Fruit fly (Drosophila melanogaster) whole organism, embryonic: ENCODE results near the gene CG5062.

Experiments used
- CG11398 ChIP-seq: fragments of 200-800 bp; sonication (Bioruptor generic); optimal IDR thresholded peaks from 2 replicates; lab custom pipeline; 2016; ENCODE audit warnings: missing biosample characterization, missing genetic modification characterization
- CG11695 ChIP-seq: fragments of 200-800 bp; sonication (Bioruptor generic); IDR thresholded peaks from 3 replicates; pipeline ENCODE4 v1.3.6; 2022; ENCODE audit warnings: missing biosample characterization, missing genetic modification characterization
- CG11696 ChIP-seq: fragments of 200-800 bp; sonication (Bioruptor generic); IDR thresholded peaks from 2 replicates; pipeline ENCODE4 v1.3.6; 2022; ENCODE audit warnings: missing biosample characterization, missing genetic modification characterization
- CG1233 ChIP-seq: fragments of 200-800 bp; sonication (Bioruptor generic); optimal IDR thresholded peaks from 4 replicates; lab custom pipeline; 2018; ENCODE audit warnings: missing biosample characterization, mild to moderate bottlenecking, missing genetic modification characterization
- CG12769 ChIP-seq: fragments of 200-800 bp; sonication (Bioruptor generic); optimal IDR thresholded peaks from 2 replicates; lab custom pipeline; 2019; ENCODE audit warnings: missing biosample characterization, mild to moderate bottlenecking, missing genetic modification characterization, moderate library complexity
- CG13123 ChIP-seq: fragments of 200-800 bp; sonication (Bioruptor generic); optimal IDR thresholded peaks from 2 replicates; lab custom pipeline; 2016; ENCODE audit warnings: missing biosample characterization, missing genetic modification characterization
- CG13287 ChIP-seq: fragments of 200-800 bp; sonication (Bioruptor generic); IDR thresholded peaks from 2 replicates; pipeline ENCODE4 v1.3.6; 2022; ENCODE audit warnings: missing biosample characterization, missing genetic modification characterization; ENCODE audit not compliant: partially characterized antibody
- CG18619 ChIP-seq: fragments of 200-800 bp; sonication (Bioruptor generic); optimal IDR thresholded peaks from 3 replicates; lab custom pipeline; 2017; ENCODE audit warnings: missing biosample characterization, mild to moderate bottlenecking, missing genetic modification characterization
- CG2678 ChIP-seq: fragments of 200-800 bp; sonication (Bioruptor generic); optimal IDR thresholded peaks from 3 replicates; lab custom pipeline; 2019; ENCODE audit warnings: missing biosample characterization, mild to moderate bottlenecking, missing genetic modification characterization, moderate library complexity
- CG2712 ChIP-seq: fragments of 200-800 bp; optimal IDR thresholded peaks from 3 replicates; lab custom pipeline; 2019; ENCODE audit warnings: missing biosample characterization, mild to moderate bottlenecking, missing genetic modification characterization, moderate library complexity
- CG3065 ChIP-seq: fragments of 200-800 bp; sonication (Bioruptor generic); optimal IDR thresholded peaks from 2 replicates; lab custom pipeline; 2016; ENCODE audit warnings: missing biosample characterization, missing genetic modification characterization
- CG6654 ChIP-seq: fragments of 200-800 bp; sonication (Bioruptor generic); optimal IDR thresholded peaks from 2 replicates; lab custom pipeline; 2017; ENCODE audit warnings: missing biosample characterization, mild to moderate bottlenecking, missing genetic modification characterization
- CG6689 ChIP-seq: fragments of 200-800 bp; sonication (Bioruptor generic); IDR thresholded peaks from 2 replicates; pipeline ENCODE4 v1.3.6; 2022; ENCODE audit warnings: missing biosample characterization, missing genetic modification characterization
- CG7839 ChIP-seq: fragments of 200-800 bp; sonication (Bioruptor generic); optimal IDR thresholded peaks from 3 replicates; lab custom pipeline; 2018; ENCODE audit warnings: missing biosample characterization, mild to moderate bottlenecking, missing genetic modification characterization, moderate library complexity
- CG8765 ChIP-seq: fragments of 200-800 bp; sonication (Bioruptor generic); IDR thresholded peaks from 2 replicates; pipeline ENCODE4 v1.3.6; 2022; ENCODE audit warnings: missing biosample characterization, missing genetic modification characterization
- CG9727 ChIP-seq: fragments of 200-800 bp; sonication (Bioruptor generic); optimal IDR thresholded peaks from 3 replicates; lab custom pipeline; 2017; ENCODE audit warnings: missing biosample characterization, mild to moderate bottlenecking, missing genetic modification characterization
- CG9817 ChIP-seq: fragments of 200-800 bp; sonication (Bioruptor generic); optimal IDR thresholded peaks from 2 replicates; lab custom pipeline; 2018; ENCODE audit warnings: missing biosample characterization, mild to moderate bottlenecking, missing genetic modification characterization, moderate library complexity
- CG9932 ChIP-seq: fragments of 200-800 bp; sonication (Bioruptor generic); IDR thresholded peaks from 2 replicates; pipeline ENCODE4 v1.3.6; 2022; ENCODE audit warnings: missing biosample characterization, missing genetic modification characterization
- Chrac-16 ChIP-seq: fragments of 200-800 bp; sonication (Bioruptor generic); optimal IDR thresholded peaks from 3 replicates; lab custom pipeline; 2016; ENCODE audit warnings: missing biosample characterization, missing genetic modification characterization
- Drgx ChIP-seq: fragments of 200-800 bp; sonication (Bioruptor generic); IDR thresholded peaks from 2 replicates; pipeline ENCODE4 v1.3.6; 2022; ENCODE audit warnings: missing biosample characterization, missing genetic modification characterization
- Gug ChIP-seq: fragments of 200-800 bp; sonication (Bioruptor generic); IDR thresholded peaks from 4 replicates; pipeline ENCODE4 v1.3.6; 2022; ENCODE audit warnings: missing biosample characterization, missing genetic modification characterization
- H2.0 ChIP-seq: fragments of 200-800 bp; sonication (Bioruptor generic); IDR thresholded peaks from 2 replicates; pipeline ENCODE4 v1.3.6; 2022; ENCODE audit warnings: missing biosample characterization, missing genetic modification characterization
- HHEX ChIP-seq: fragments of 200-800 bp; sonication (Bioruptor generic); optimal IDR thresholded peaks from 3 replicates; lab custom pipeline; 2017; ENCODE audit warnings: missing biosample characterization, mild to moderate bottlenecking, missing genetic modification characterization, missing genetic modification reagents
- HmgD ChIP-seq: fragments of 200-800 bp; sonication (Bioruptor generic); optimal IDR thresholded peaks from 3 replicates; lab custom pipeline; 2016; ENCODE audit warnings: missing biosample characterization, missing genetic modification characterization
- Lim3 ChIP-seq: fragments of 200-800 bp; sonication (Bioruptor generic); IDR thresholded peaks from 2 replicates; pipeline ENCODE4 v1.3.6; 2022; ENCODE audit warnings: missing biosample characterization, missing genetic modification characterization
- NFAT ChIP-seq: fragments of 200-800 bp; sonication (Bioruptor generic); IDR thresholded peaks from 2 replicates; pipeline ENCODE4 v1.3.6; 2022; ENCODE audit warnings: missing biosample characterization, missing genetic modification characterization
- NfI ChIP-seq: fragments of 200-800 bp; sonication (Bioruptor generic); optimal IDR thresholded peaks from 3 replicates; lab custom pipeline; 2018; ENCODE audit warnings: missing biosample characterization, mild to moderate bottlenecking, missing genetic modification characterization, moderate library complexity
- Ptx1 ChIP-seq: fragments of 200-800 bp; sonication (Bioruptor generic); IDR thresholded peaks from 2 replicates; pipeline ENCODE4 v1.3.6; 2022; ENCODE audit warnings: missing biosample characterization, missing genetic modification characterization
- ac ChIP-seq: fragments of 200-800 bp; sonication (Bioruptor generic); optimal IDR thresholded peaks from 3 replicates; lab custom pipeline; 2017; ENCODE audit warnings: missing biosample characterization, mild to moderate bottlenecking, missing genetic modification characterization
- al ChIP-seq: fragments of 200-800 bp; sonication (Bioruptor generic); IDR thresholded peaks from 2 replicates; pipeline ENCODE4 v1.3.6; 2022; ENCODE audit warnings: missing biosample characterization, missing genetic modification characterization
- bcd ChIP-seq: fragments of 200-800 bp; sonication (Bioruptor generic); optimal IDR thresholded peaks from 2 replicates; lab custom pipeline; 2017; ENCODE audit warnings: missing biosample characterization, mild to moderate bottlenecking, missing genetic modification characterization
- ci ChIP-seq: fragments of 200-800 bp; sonication (Bioruptor generic); IDR thresholded peaks from 3 replicates; pipeline ENCODE4 v1.3.6; 2022; ENCODE audit warnings: missing biosample characterization, missing genetic modification characterization
- dpn ChIP-seq, 2 experiments: fragments of 200-800 bp; sonication (Bioruptor generic); optimal IDR thresholded peaks; 3 replicates each; lab custom pipeline; 2016; ENCODE audit warnings: missing biosample characterization in 2 of 2, missing genetic modification characterization in 2 of 2
- grau ChIP-seq: fragments of 200-800 bp; optimal IDR thresholded peaks from 3 replicates; lab custom pipeline; 2019; ENCODE audit warnings: missing biosample characterization, mild to moderate bottlenecking, missing genetic modification characterization, moderate library complexity
- ken ChIP-seq: fragments of 200-800 bp; sonication (Bioruptor generic); IDR thresholded peaks from 3 replicates; pipeline ENCODE4 v1.3.6; 2022; ENCODE audit warnings: missing biosample characterization, missing genetic modification characterization
- lab ChIP-seq: fragments of 200-800 bp; sonication (Bioruptor generic); optimal IDR thresholded peaks from 3 replicates; lab custom pipeline; 2017; ENCODE audit warnings: missing biosample characterization, missing genetic modification characterization, mild to moderate bottlenecking, moderate library complexity, missing genetic modification reagents
- lola ChIP-seq, 3 experiments: fragments of >200 bp in 2 of 3; fragments of 200-800 bp in 1 of 3; sonication (Bioruptor generic) in 1 of 3; optimal IDR thresholded peaks; 2 replicates each; lab custom pipeline; 2017 to 2019; ENCODE audit warnings: missing biosample characterization in 3 of 3, missing genetic modification characterization in 3 of 3, mild to moderate bottlenecking in 1 of 3, moderate library complexity in 1 of 3
- lov ChIP-seq, 2 experiments: fragments of 200-800 bp in 1 of 2; fragments of >200 bp in 1 of 2; sonication (Bioruptor generic) in 1 of 2; IDR thresholded peaks in 1 of 2; optimal IDR thresholded peaks in 1 of 2; 2 replicates in 1 of 2; 3 replicates in 1 of 2; pipeline versions ENCODE4 v1.3.6 to Lab custom; 2017 to 2022; ENCODE audit warnings: missing biosample characterization in 1 of 2, missing genetic modification characterization in 1 of 2
- onecut ChIP-seq: fragments of 200-800 bp; sonication (Bioruptor generic); IDR thresholded peaks from 2 replicates; pipeline ENCODE4 v1.3.6; 2022; ENCODE audit warnings: missing biosample characterization, missing genetic modification characterization
- org-1 ChIP-seq: fragments of 200-800 bp; sonication (Bioruptor generic); optimal IDR thresholded peaks from 2 replicates; lab custom pipeline; 2017; ENCODE audit warnings: missing biosample characterization, missing genetic modification characterization
- pan ChIP-seq, 4 experiments: fragments of >200 bp in 3 of 4; fragments of 200-800 bp in 1 of 4; sonication (Bioruptor generic) in 1 of 4; optimal IDR thresholded peaks in 3 of 4; IDR thresholded peaks in 1 of 4; 2 replicates each; pipeline versions ENCODE4 v1.3.6 to Lab custom; 2017 to 2022; ENCODE audit warnings: missing biosample characterization in 2 of 4, missing genetic modification characterization in 2 of 4, mixed read lengths in 1 of 4
- psq ChIP-seq: fragments of 200-800 bp; sonication (Bioruptor generic); optimal IDR thresholded peaks from 2 replicates; lab custom pipeline; 2017; ENCODE audit warnings: missing biosample characterization, missing genetic modification characterization
- run ChIP-seq: fragments of 200-800 bp; sonication (Bioruptor generic); optimal IDR thresholded peaks from 3 replicates; lab custom pipeline; 2018; ENCODE audit warnings: missing biosample characterization, mild to moderate bottlenecking, missing genetic modification characterization
- sima ChIP-seq: fragments of 200-800 bp; sonication (Bioruptor generic); optimal IDR thresholded peaks from 2 replicates; lab custom pipeline; 2016; ENCODE audit warnings: missing biosample characterization, missing genetic modification characterization
- sna ChIP-seq: fragments of 200-800 bp; sonication (Bioruptor generic); IDR thresholded peaks from 2 replicates; pipeline ENCODE4 v1.3.6; 2022; ENCODE audit warnings: missing biosample characterization, missing genetic modification characterization; ENCODE audit not compliant: partially characterized antibody
- sob ChIP-seq: fragments of 200-800 bp; sonication (Bioruptor generic); IDR thresholded peaks from 2 replicates; pipeline ENCODE4 v1.3.6; 2022; ENCODE audit warnings: missing biosample characterization, missing genetic modification characterization
- z ChIP-seq: fragments of 200-800 bp; sonication (Bioruptor generic); IDR thresholded peaks from 3 replicates; pipeline ENCODE4 v1.3.6; 2022; ENCODE audit warnings: missing biosample characterization, missing genetic modification characterization
- zfh1 ChIP-seq: fragments of 200-800 bp; sonication (Bioruptor generic); IDR thresholded peaks from 3 replicates; pipeline ENCODE4 v1.3.6; 2022; ENCODE audit warnings: missing biosample characterization, missing genetic modification characterization
- zfh2 ChIP-seq: fragments of 200-800 bp; sonication (Bioruptor generic); optimal IDR thresholded peaks from 2 replicates; lab custom pipeline; 2016; ENCODE audit warnings: missing biosample characterization, missing genetic modification characterization

The CG5062 gene

dm6 chrX:5143810-5144209 lies 38.4 kb downstream of the CG5062 start (continued):
- TF ChIP-seq psq (GFP tag; lab: Kevin White, UChicago) (no peak), CG9817 (tag; lab: Kevin White, UChicago) (no peak), ac (GFP tag; lab: Kevin White, UChicago) (no peak), sob (GFP tag; lab: Robert Waterston, UW) (0 out of 2 replicates have a peak, but pooled peaks have one; percentile 36), lov (optimal IDR thresholded peaks at IDR 0.05; lab: Kevin White, UChicago) (no peak), lov (GFP tag; IDR thresholded peaks at IDR 0.05; lab: Robert Waterston, UW) (no peak), CG9932 (GFP tag; lab: Robert Waterston, UW) (0 out of 2 replicates have a peak, but pooled peaks have one; percentile 5), HHEX (GFP tag; lab: Kevin White, UChicago) (peak; percentile 6), sima (GFP tag; lab: Kevin White, UChicago) (no peak), onecut (GFP tag; lab: Robert Waterston, UW) (peak; percentile 33; the same call in 1 of the 2 replicates), CG12769 (tag; lab: Kevin White, UChicago) (peak; percentile 52), CG7839 (tag; lab: Kevin White, UChicago) (peak; percentile 51), z (GFP tag; lab: Robert Waterston, UW) (no peak), CG2678 (tag; lab: Kevin White, UChicago) (peak; percentile 53), Chrac-16 (GFP tag; lab: Kevin White, UChicago) (no peak), CG2712 (tag; lab: Kevin White, UChicago) (peak; percentile 34), CG13123 (GFP tag; lab: Kevin White, UChicago) (no peak), NFAT (GFP tag; lab: Robert Waterston, UW) (no peak), Lim3 (GFP tag; lab: Robert Waterston, UW) (no peak), run (no peak), CG8765 (no peak), CG6654 (GFP tag; lab: Kevin White, UChicago) (no peak), lola (GFP tag; optimal IDR thresholded peaks at IDR 0.05; lab: Kevin White, UChicago) (peak in 1 of 3 experiments; percentile 6), bcd (no peak), CG11398 (no peak), Drgx (0 out of 2 replicates have a peak, but pooled peaks have one; percentile 29), CG18619 (GFP tag; lab: Kevin White, UChicago) (no peak), HmgD (GFP tag; lab: Kevin White, UChicago) (no peak), grau (tag; lab: Kevin White, UChicago) (peak; percentile 42), zfh1 (peak; percentile 57; the same call in 2 of the 3 replicates), CG3065 (no peak), CG11696 (no peak), lab (GFP tag; lab: Kevin White, UChicago) (peak; percentile 46), ken (GFP tag; lab: Robert Waterston, UW) (0 out of 3 replicates have a peak, but pooled peaks have one; percentile 53), CG6689 (GFP tag; lab: Robert Waterston, UW) (0 out of 2 replicates have a peak, but pooled peaks have one; percentile 16), NfI (GFP tag; lab: Kevin White, UChicago) (peak; percentile 18), CG13287 (GFP tag; lab: Robert Waterston, UW) (no peak), ci (GFP tag; lab: Robert Waterston, UW) (peak; percentile 71; the same call in 2 of the 3 replicates), zfh2 (GFP tag; lab: Kevin White, UChicago) (no peak), sna (no peak), pan (optimal IDR thresholded peaks at IDR 0.05; lab: Kevin White, UChicago) (no peak), pan (GFP tag; optimal IDR thresholded peaks at IDR 0.05 in 1 of 2, IDR thresholded peaks at IDR 0.05 in 1 of 2) (peak in 1 of 2 experiments; percentile 31), CG1233 (GFP tag; lab: Kevin White, UChicago) (no peak), H2.0 (0 out of 2 replicates have a peak, but pooled peaks have one; percentile 23), dpn (GFP tag; optimal IDR thresholded peaks at IDR 0.05; lab: Kevin White, UChicago) (peak in 1 of 2 experiments; percentile 14), CG11695 (0 out of 3 replicates have a peak, but pooled peaks have one; percentile 12), Ptx1 (GFP tag; lab: Robert Waterston, UW) (peak; percentile 50; the same call in 1 of the 2 replicates), CG9727 (GFP tag; lab: Kevin White, UChicago) (peak; percentile 19), al (GFP tag; lab: Robert Waterston, UW) (no peak), Gug (GFP tag; lab: Robert Waterston, UW) (peak; percentile 24; the same call in 1 of the 4 replicates), org-1 (peak; percentile 4)
